Worm (Caenorhabditis elegans): ENCODE measurements around the gene col-162.

DNA sequence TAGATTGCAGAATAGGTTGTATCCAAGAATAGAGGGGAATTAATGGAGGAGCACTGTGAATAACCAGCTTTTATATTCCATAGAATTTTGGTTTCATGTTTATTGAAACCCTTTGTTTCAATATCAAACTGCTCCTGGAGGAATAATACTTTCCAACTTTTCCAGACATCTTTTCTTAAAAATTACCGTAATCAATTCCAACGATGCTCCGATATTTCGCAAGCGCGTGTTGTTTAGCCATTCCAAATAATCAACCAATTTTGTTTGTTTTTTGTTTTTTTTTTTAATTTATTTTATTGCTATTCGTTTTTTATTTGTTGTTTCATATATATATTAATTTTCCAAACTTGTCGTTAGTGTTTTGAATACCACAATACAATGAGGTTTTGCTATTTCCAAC lies 35.7 kb upstream of the col-162 start, which contains the start of gene cutl-1:
- no peak for TF ChIP-seq fkh-10 (GFP tag; optimal IDR thresholded peaks at IDR 0.05)
- no peak for TF ChIP-seq zag-1 (tag; optimal IDR thresholded peaks at IDR 0.05)
- TF ChIP-seq snpc-4 (tag; optimal IDR thresholded peaks at IDR 0.05): no peak
- TF ChIP-seq nhr-11 (tag; optimal IDR thresholded peaks at IDR 0.05): no peak
- TF ChIP-seq ama-1 (optimal IDR thresholded peaks at IDR 0.05): no peak
- no peak for TF ChIP-seq skn-1 (tag; optimal IDR thresholded peaks at IDR 0.05)
- no peak for TF ChIP-seq jun-1 (tag; optimal IDR thresholded peaks at IDR 0.05)
